Worm (Caenorhabditis elegans) whole organism, L4/young adult: ENCODE results near the gene F58G1.3.

Experiments
- W03F9.2 ChIP-seq: fragments of 150-350 bp; optimal IDR thresholded peaks from 2 replicates; lab custom pipeline; 2014; ENCODE audit warnings: missing biosample characterization, missing genetic modification characterization
- dao-5 ChIP-seq: sonication (generic microtip); optimal IDR thresholded peaks from 2 replicates; lab custom pipeline; 2016; ENCODE audit warnings: missing genotype, missing genetic modification characterization, moderate library complexity, missing compliant biosample characterization
- him-1 ChIP-seq: sonication (generic microtip); optimal IDR thresholded peaks from 2 replicates; lab custom pipeline; 2016; ENCODE audit warnings: missing genotype, missing genetic modification reagents, missing genetic modification characterization, missing compliant biosample characterization

- TF ChIP-seq W03F9.2 (tag; lab: Kevin White, UChicago), result no peak
- no peak for TF ChIP-seq him-1 (tag; lab: Kevin White, UChicago)
- TF ChIP-seq dao-5 (tag; lab: Kevin White, UChicago), result no peak
Observed at ce11 chrII:12928241-12928640, at the start of gene F58G1.3.
